Fruit fly (Drosophila melanogaster) whole organism, embryonic: ENCODE measurements around the gene Ir67c.

ENCODE experiments used
- ATbp ChIP-seq: fragments of 200-800 bp; sonication (Bioruptor generic); optimal IDR thresholded peaks from 2 replicates; lab custom pipeline; 2017; ENCODE audit warnings: missing biosample characterization, mild to moderate bottlenecking, missing genetic modification characterization, missing genetic modification reagents
- Aef1 ChIP-seq: fragments of 200-800 bp; sonication (Bioruptor generic); IDR thresholded peaks from 3 replicates; pipeline ENCODE4 v1.3.6; 2022; ENCODE audit warnings: missing biosample characterization, missing genetic modification characterization
- Asciz ChIP-seq: fragments of 200-800 bp; sonication (Bioruptor generic); optimal IDR thresholded peaks from 2 replicates; lab custom pipeline; 2017; ENCODE audit warnings: missing biosample characterization, mild to moderate bottlenecking, missing genetic modification characterization, missing genetic modification reagents
- Bdp1 ChIP-seq: fragments of 200-800 bp; sonication (Bioruptor generic); optimal IDR thresholded peaks from 3 replicates; lab custom pipeline; 2016; ENCODE audit warnings: missing biosample characterization, missing genetic modification characterization
- CG11504 ChIP-seq: fragments of 200-800 bp; sonication (Bioruptor generic); optimal IDR thresholded peaks from 3 replicates; lab custom pipeline; 2019; ENCODE audit warnings: missing biosample characterization, mild to moderate bottlenecking, missing genetic modification characterization, moderate library complexity
- CG11560 ChIP-seq: fragments of 200-800 bp; sonication (Bioruptor generic); IDR thresholded peaks from 3 replicates; pipeline ENCODE4 v1.3.6; 2022; ENCODE audit warnings: missing biosample characterization, missing genetic modification characterization
- CG11723 ChIP-seq: fragments of 200-800 bp; sonication (Bioruptor generic); optimal IDR thresholded peaks from 2 replicates; lab custom pipeline; 2017; ENCODE audit warnings: missing biosample characterization, mild to moderate bottlenecking, missing genetic modification characterization
- CG13123 ChIP-seq: fragments of 200-800 bp; sonication (Bioruptor generic); optimal IDR thresholded peaks from 2 replicates; lab custom pipeline; 2016; ENCODE audit warnings: missing biosample characterization, missing genetic modification characterization
- CG13287 ChIP-seq: fragments of 200-800 bp; sonication (Bioruptor generic); IDR thresholded peaks from 2 replicates; pipeline ENCODE4 v1.3.6; 2022; ENCODE audit warnings: missing biosample characterization, missing genetic modification characterization; ENCODE audit not compliant: partially characterized antibody
- CG14441 ChIP-seq: fragments of 200-800 bp; sonication (Bioruptor generic); IDR thresholded peaks from 2 replicates; pipeline ENCODE4 v1.3.6; 2022; ENCODE audit warnings: missing biosample characterization, missing genetic modification characterization
- CG14710 ChIP-seq: fragments of 200-800 bp; sonication (Bioruptor generic); optimal IDR thresholded peaks from 3 replicates; lab custom pipeline; 2019; ENCODE audit warnings: missing biosample characterization, mild to moderate bottlenecking, missing genetic modification characterization, moderate library complexity
- CG14860 ChIP-seq: fragments of 200-800 bp; sonication (Bioruptor generic); IDR thresholded peaks from 3 replicates; pipeline ENCODE4 v1.3.6; 2022; ENCODE audit warnings: missing biosample characterization, missing genetic modification characterization; ENCODE audit not compliant: partially characterized antibody
- CG1603 ChIP-seq: fragments of 200-800 bp; sonication (Bioruptor generic); optimal IDR thresholded peaks from 2 replicates; lab custom pipeline; 2019; ENCODE audit warnings: missing biosample characterization, mild to moderate bottlenecking, missing genetic modification characterization, moderate library complexity
- CG2889 ChIP-seq: fragments of 200-800 bp; sonication (Bioruptor generic); IDR thresholded peaks from 3 replicates; pipeline ENCODE4 v1.3.6; 2022; ENCODE audit warnings: missing biosample characterization, missing genetic modification characterization
- CG34376 ChIP-seq: fragments of 200-800 bp; sonication (Bioruptor generic); optimal IDR thresholded peaks from 2 replicates; lab custom pipeline; 2018; ENCODE audit warnings: missing biosample characterization, mild to moderate bottlenecking, missing genetic modification characterization
- CG6654 ChIP-seq: fragments of 200-800 bp; sonication (Bioruptor generic); optimal IDR thresholded peaks from 2 replicates; lab custom pipeline; 2017; ENCODE audit warnings: missing biosample characterization, mild to moderate bottlenecking, missing genetic modification characterization
- CG7271 ChIP-seq: fragments of 200-800 bp; sonication (Bioruptor generic); optimal IDR thresholded peaks from 2 replicates; lab custom pipeline; 2018; ENCODE audit warnings: missing biosample characterization, mild to moderate bottlenecking, missing genetic modification characterization, moderate library complexity
- CG7963 ChIP-seq: fragments of 200-800 bp; sonication (Bioruptor generic); IDR thresholded peaks from 3 replicates; pipeline ENCODE4 v1.3.6; 2022; ENCODE audit warnings: missing biosample characterization, missing genetic modification characterization; ENCODE audit not compliant: partially characterized antibody
- Dip2 ChIP-seq: fragments of 200-800 bp; sonication (Bioruptor generic); IDR thresholded peaks from 2 replicates; pipeline ENCODE4 v1.3.6; 2022; ENCODE audit warnings: missing biosample characterization, missing genetic modification characterization
- E2f1 ChIP-seq: fragments of 200-800 bp; sonication (Bioruptor generic); IDR thresholded peaks from 2 replicates; pipeline ENCODE4 v1.3.6; 2022; ENCODE audit warnings: missing biosample characterization, missing genetic modification characterization
- Eip74EF ChIP-seq, 2 experiments: fragments of 200-800 bp in 1 of 2; fragments of >200 bp in 1 of 2; sonication (Bioruptor generic) in 1 of 2; optimal IDR thresholded peaks; 2 replicates each; lab custom pipeline; 2017 to 2019; ENCODE audit warnings: missing biosample characterization in 2 of 2, missing genetic modification characterization in 2 of 2, mild to moderate bottlenecking in 1 of 2, moderate library complexity in 1 of 2
- Ets97D ChIP-seq: fragments of 200-800 bp; sonication (Bioruptor generic); optimal IDR thresholded peaks from 3 replicates; lab custom pipeline; 2016; ENCODE audit warnings: missing biosample characterization, missing genetic modification characterization
- Fer3 ChIP-seq: fragments of 200-800 bp; sonication (Bioruptor generic); optimal IDR thresholded peaks from 2 replicates; lab custom pipeline; 2018; ENCODE audit warnings: missing biosample characterization, mild to moderate bottlenecking, missing genetic modification characterization, moderate library complexity
- HHEX ChIP-seq: fragments of 200-800 bp; sonication (Bioruptor generic); optimal IDR thresholded peaks from 3 replicates; lab custom pipeline; 2017; ENCODE audit warnings: missing biosample characterization, mild to moderate bottlenecking, missing genetic modification characterization, missing genetic modification reagents
- Lhr ChIP-seq: fragments of 200-800 bp; sonication (Bioruptor generic); optimal IDR thresholded peaks from 3 replicates; lab custom pipeline; 2017; ENCODE audit warnings: mild to moderate bottlenecking, missing biosample characterization, missing genetic modification reagents, missing genetic modification characterization
- Scr ChIP-seq: fragments of 200-800 bp; sonication (Bioruptor generic); IDR thresholded peaks from 2 replicates; pipeline ENCODE4 v1.3.6; 2022; ENCODE audit warnings: missing biosample characterization, missing genetic modification characterization; ENCODE audit not compliant: partially characterized antibody
- Spps ChIP-seq: fragments of 200-800 bp; sonication (Bioruptor generic); optimal IDR thresholded peaks from 2 replicates; lab custom pipeline; 2018; ENCODE audit warnings: missing biosample characterization, mild to moderate bottlenecking, missing genetic modification characterization
- Ssrp ChIP-seq: fragments of 200-800 bp; sonication (Bioruptor generic); optimal IDR thresholded peaks from 2 replicates; lab custom pipeline; 2018; ENCODE audit warnings: missing biosample characterization, mild to moderate bottlenecking, missing genetic modification characterization, moderate library complexity
- abd-A ChIP-seq: fragments of 200-800 bp; sonication (Bioruptor generic); optimal IDR thresholded peaks from 3 replicates; lab custom pipeline; 2019; ENCODE audit warnings: missing biosample characterization, mild to moderate bottlenecking, missing genetic modification characterization, moderate library complexity
- al ChIP-seq: fragments of 200-800 bp; sonication (Bioruptor generic); IDR thresholded peaks from 2 replicates; pipeline ENCODE4 v1.3.6; 2022; ENCODE audit warnings: missing biosample characterization, missing genetic modification characterization
- ara ChIP-seq: fragments of 200-800 bp; sonication (Bioruptor generic); IDR thresholded peaks from 2 replicates; pipeline ENCODE4 v1.3.6; 2022; ENCODE audit warnings: missing biosample characterization, missing genetic modification characterization
- br ChIP-seq: fragments of >200 bp; optimal IDR thresholded peaks from 2 replicates; lab custom pipeline; 2017
- cad ChIP-seq: fragments of >200 bp; optimal IDR thresholded peaks from 2 replicates; lab custom pipeline; 2017; ENCODE audit warnings: missing biosample characterization, missing genetic modification characterization
- corto ChIP-seq: fragments of 200-800 bp; sonication (Bioruptor generic); optimal IDR thresholded peaks from 2 replicates; lab custom pipeline; 2016; ENCODE audit warnings: missing biosample characterization, mild to moderate bottlenecking, missing genetic modification characterization, moderate library complexity
- crc ChIP-seq: fragments of 200-800 bp; sonication (Bioruptor generic); optimal IDR thresholded peaks from 2 replicates; lab custom pipeline; 2016; ENCODE audit warnings: missing biosample characterization, missing genetic modification characterization
- exex ChIP-seq: fragments of 200-800 bp; sonication (Bioruptor generic); optimal IDR thresholded peaks from 4 replicates; lab custom pipeline; 2018; ENCODE audit warnings: missing biosample characterization, mild to moderate bottlenecking, missing genetic modification characterization, moderate library complexity
- fd96Cb ChIP-seq: fragments of 200-800 bp; sonication (Bioruptor generic); optimal IDR thresholded peaks from 2 replicates; lab custom pipeline; 2018; ENCODE audit warnings: missing biosample characterization, mild to moderate bottlenecking, missing genetic modification characterization, moderate library complexity
- fu2 ChIP-seq: fragments of 200-800 bp; sonication (Bioruptor generic); optimal IDR thresholded peaks from 2 replicates; lab custom pipeline; 2016; ENCODE audit warnings: missing biosample characterization, missing genetic modification characterization
- gcm2 ChIP-seq: fragments of 200-800 bp; sonication (Bioruptor generic); optimal IDR thresholded peaks from 2 replicates; lab custom pipeline; 2016; ENCODE audit warnings: missing biosample characterization, missing genetic modification characterization
- grau ChIP-seq: fragments of 200-800 bp; optimal IDR thresholded peaks from 3 replicates; lab custom pipeline; 2019; ENCODE audit warnings: missing biosample characterization, mild to moderate bottlenecking, missing genetic modification characterization, moderate library complexity
- kay ChIP-seq: fragments of 200-800 bp; sonication (Bioruptor generic); optimal IDR thresholded peaks from 2 replicates; lab custom pipeline; 2016; ENCODE audit warnings: missing biosample characterization, missing genetic modification characterization
- ken ChIP-seq: fragments of 200-800 bp; sonication (Bioruptor generic); IDR thresholded peaks from 3 replicates; pipeline ENCODE4 v1.3.6; 2022; ENCODE audit warnings: missing biosample characterization, missing genetic modification characterization
- mld ChIP-seq: fragments of 200-800 bp; sonication (Bioruptor generic); IDR thresholded peaks from 3 replicates; pipeline ENCODE4 v1.3.6; 2022; ENCODE audit warnings: missing biosample characterization, missing genetic modification characterization; ENCODE audit not compliant: partially characterized antibody
- pb ChIP-seq: fragments of 200-800 bp; sonication (Bioruptor generic); optimal IDR thresholded peaks from 3 replicates; lab custom pipeline; 2016; ENCODE audit warnings: missing biosample characterization, missing genetic modification characterization
- pho ChIP-seq: fragments of 200-800 bp; sonication (Bioruptor generic); optimal IDR thresholded peaks from 2 replicates; lab custom pipeline; 2016; ENCODE audit warnings: missing biosample characterization, missing genetic modification characterization
- pnt ChIP-seq: fragments of 200-800 bp; sonication (Bioruptor generic); optimal IDR thresholded peaks from 3 replicates; lab custom pipeline; 2016; ENCODE audit warnings: missing biosample characterization, missing genetic modification characterization
- sc ChIP-seq, 3 experiments: fragments of >200 bp in 2 of 3; fragments of 200-800 bp in 1 of 3; sonication (Bioruptor generic) in 1 of 3; optimal IDR thresholded peaks; 2 replicates in 2 of 3; 3 replicates in 1 of 3; lab custom pipeline; 2017; ENCODE audit warnings: mild to moderate bottlenecking in 1 of 3, missing biosample characterization in 1 of 3, missing genetic modification characterization in 1 of 3, missing genetic modification reagents in 1 of 3
- slbo ChIP-seq: fragments of 200-800 bp; sonication (Bioruptor generic); IDR thresholded peaks from 2 replicates; pipeline ENCODE4 v1.3.6; 2022; ENCODE audit warnings: missing biosample characterization, missing genetic modification characterization
- slp2 ChIP-seq: fragments of 200-800 bp; sonication (Bioruptor generic); optimal IDR thresholded peaks from 2 replicates; lab custom pipeline; 2016; ENCODE audit warnings: missing biosample characterization, missing genetic modification characterization
- wdn ChIP-seq: fragments of 200-800 bp; sonication (Bioruptor generic); IDR thresholded peaks from 2 replicates; pipeline ENCODE4 v1.3.6; 2022; ENCODE audit warnings: missing biosample characterization, missing genetic modification characterization
- zen2 ChIP-seq: fragments of 200-800 bp; sonication (Bioruptor generic); IDR thresholded peaks from 3 replicates; pipeline ENCODE4 v1.3.6; 2022; ENCODE audit warnings: missing biosample characterization, missing genetic modification characterization; ENCODE audit not compliant: partially characterized antibody

The Ir67c gene

DNA sequence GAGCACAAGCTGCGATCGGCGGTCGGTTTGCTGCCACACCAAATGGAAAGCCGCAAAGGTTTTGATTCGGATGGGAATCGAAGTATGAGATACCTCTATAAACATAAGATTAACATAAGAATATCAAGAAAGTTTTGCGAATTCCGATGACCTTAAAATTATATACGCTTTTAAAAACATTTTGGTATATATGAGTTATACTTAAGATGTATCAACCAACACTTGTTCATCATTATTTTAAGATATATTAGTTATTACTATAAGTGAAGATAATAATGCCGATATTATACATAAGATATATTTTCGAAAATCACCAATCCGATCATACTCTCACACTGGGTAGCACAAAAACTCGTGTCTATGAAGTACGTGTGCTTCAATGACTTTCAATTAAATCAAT is 5.2 kb downstream of the Ir67c start (continued):
- TF ChIP-seq zen2 (GFP tag; lab: Robert Waterston, UW) (no peak), CG13287 (GFP tag; lab: Robert Waterston, UW) (no peak), crc (no peak), E2f1 (no peak), Eip74EF (GFP tag; optimal IDR thresholded peaks at IDR 0.05; lab: Kevin White, UChicago) (no peak), CG11723 (no peak), Spps (no peak), pnt (GFP tag; lab: Kevin White, UChicago) (no peak), CG2889 (GFP tag; lab: Robert Waterston, UW) (no peak), grau (tag; lab: Kevin White, UChicago) (peak; percentile 64), Aef1 (GFP tag; lab: Robert Waterston, UW) (no peak), ken (GFP tag; lab: Robert Waterston, UW) (no peak), Ssrp (peak; percentile 64), corto (no peak), Fer3 (tag; lab: Kevin White, UChicago) (no peak), mld (no peak), HHEX (no peak), CG13123 (GFP tag; lab: Kevin White, UChicago) (no peak), CG14860 (GFP tag; lab: Robert Waterston, UW) (no peak), sc (optimal IDR thresholded peaks at IDR 0.05; lab: Kevin White, UChicago) (no peak), sc (GFP tag; optimal IDR thresholded peaks at IDR 0.05; lab: Kevin White, UChicago) (no peak), slp2 (GFP tag; lab: Kevin White, UChicago) (no peak), CG7963 (GFP tag; lab: Robert Waterston, UW) (no peak), fd96Cb (tag; lab: Kevin White, UChicago) (peak; percentile 66), ara (GFP tag; lab: Robert Waterston, UW) (no peak), CG1603 (no peak), al (GFP tag; lab: Robert Waterston, UW) (no peak), pho (GFP tag; lab: Kevin White, UChicago) (no peak), wdn (no peak), CG34376 (GFP tag; lab: Kevin White, UChicago) (no peak), exex (no peak), gcm2 (GFP tag; lab: Kevin White, UChicago) (no peak), fu2 (no peak), cad (GFP tag; lab: Kevin White, UChicago) (no peak), Lhr (no peak), br (lab: Kevin White, UChicago) (no peak), CG11504 (tag; lab: Kevin White, UChicago) (peak; percentile 77), kay (no peak), abd-A (no peak), CG11560 (tag; lab: Robert Waterston, UW) (no peak), pb (GFP tag; lab: Kevin White, UChicago) (no peak), Ets97D (no peak), Scr (GFP tag; lab: Robert Waterston, UW) (no peak), CG14441 (GFP tag; lab: Robert Waterston, UW) (no peak), CG14710 (tag; lab: Kevin White, UChicago) (peak; percentile 21), ATbp (peak; percentile 32), CG6654 (GFP tag; lab: Kevin White, UChicago) (peak; percentile 12), Asciz (GFP tag; lab: Kevin White, UChicago) (peak; percentile 3), Dip2 (no peak), CG7271 (tag; lab: Kevin White, UChicago) (no peak), slbo (GFP tag; lab: Robert Waterston, UW) (no peak), Bdp1 (GFP tag; lab: Kevin White, UChicago) (no peak)
